Worm (Caenorhabditis elegans): ENCODE data around the gene srj-57.

Gene srj-57

ce11 chrV:2836501-2836900 is 18.9 kb downstream of the srj-57 start, which contains the start of gene srj-45:
Gene srj-45, minus strand, starts transcription at chrV:2836601.
- TF ChIP-seq Y53F4B.3 (GFP tag; IDR thresholded peaks at IDR 0.05) (no peak), lin-26 (GFP tag; IDR thresholded peaks at IDR 0.05) (no peak)

ce11 chrV:2832666-2833065 is 22.7 kb downstream of the srj-57 start, which contains the start of gene srj-50:
Gene srj-50, plus strand, starts transcription at chrV:2832966.
- TF ChIP-seq ceh-58 (GFP tag; IDR thresholded peaks at IDR 0.05) (no peak), bed-2 (GFP tag; IDR thresholded peaks at IDR 0.05) (no peak), rcor-1 (GFP tag; IDR thresholded peaks at IDR 0.05) (no peak), lin-40 (tag; optimal IDR thresholded peaks at IDR 0.05) (no peak), ztf-26 (tag; optimal IDR thresholded peaks at IDR 0.05) (no peak), pbrm-1 (GFP tag; IDR thresholded peaks at IDR 0.05) (no peak), zim-3 (tag; optimal IDR thresholded peaks at IDR 0.05) (no peak), cebp-2 (GFP tag; IDR thresholded peaks at IDR 0.05) (no peak)

- no peak for TF ChIP-seq T07F8.4 (tag; optimal IDR thresholded peaks at IDR 0.05)
- no peak for TF ChIP-seq ceh-40 (GFP tag; IDR thresholded peaks at IDR 0.05)
- no peak for TF ChIP-seq let-607 (tag; optimal IDR thresholded peaks at IDR 0.05)
- no peak for TF ChIP-seq C17E4.6 (GFP tag; IDR thresholded peaks at IDR 0.05)
- no peak for TF ChIP-seq hrde-1 (tag; optimal IDR thresholded peaks at IDR 0.05; ENCODE audit: borderline replicate concordance)
- TF ChIP-seq B0336.3 (GFP tag; IDR thresholded peaks at IDR 0.05) = no peak
- TF ChIP-seq attf-5 (GFP tag; optimal IDR thresholded peaks at IDR 0.05) = no peak
- no peak for TF ChIP-seq aptf-3 (GFP tag; IDR thresholded peaks at IDR 0.05)
- TF ChIP-seq pha-4 (tag; optimal IDR thresholded peaks at IDR 0.05) = no peak
- TF ChIP-seq ceh-27 (GFP tag; optimal IDR thresholded peaks at IDR 0.05) = no peak
- TF ChIP-seq nhr-120 (GFP tag; IDR thresholded peaks at IDR 0.05) = no peak
- TF ChIP-seq hmg-20 (GFP tag; IDR thresholded peaks at IDR 0.05) = no peak
Measured at ce11 chrV:2830817-2831216, 24.6 kb downstream of the srj-57 start, which contains the start of gene srw-2. Gene srw-2, plus strand, starts transcription at chrV:2830878.

ce11 chrV:2826815-2827214 is 28.6 kb downstream of the srj-57 start, which contains the start of gene T03D3.5:
Gene T03D3.5, minus strand, starts transcription at chrV:2826835.
- TF ChIP-seq K12H6.12 (tag; optimal IDR thresholded peaks at IDR 0.05) (no peak), hmg-1.2 (GFP tag; IDR thresholded peaks at IDR 0.05) (peak; percentile 98)

- TF ChIP-seq rcor-1 (GFP tag; IDR thresholded peaks at IDR 0.05) = no peak
- TF ChIP-seq dpff-1 (tag; optimal IDR thresholded peaks at IDR 0.05) = no peak
- no peak for TF ChIP-seq ztf-18 (tag; optimal IDR thresholded peaks at IDR 0.05)
- no peak for TF ChIP-seq nhr-90 (tag; optimal IDR thresholded peaks at IDR 0.05)
- TF ChIP-seq nhr-179 (tag; optimal IDR thresholded peaks at IDR 0.05) = no peak
- TF ChIP-seq akir-1 (GFP tag; optimal IDR thresholded peaks at IDR 0.05) = no peak
- TF ChIP-seq T26A5.8 (tag; optimal IDR thresholded peaks at IDR 0.05) = no peak
- no peak for TF ChIP-seq ama-1 (optimal IDR thresholded peaks at IDR 0.05)
- no peak for TF ChIP-seq ama-1 (GFP tag; optimal IDR thresholded peaks at IDR 0.05)
- no peak for TF ChIP-seq ekl-4 (GFP tag; IDR thresholded peaks at IDR 0.05)
- no peak for TF ChIP-seq pbrm-1 (GFP tag; IDR thresholded peaks at IDR 0.05)
- TF ChIP-seq C17E4.6 (GFP tag; IDR thresholded peaks at IDR 0.05) = no peak
- no peak for TF ChIP-seq lsy-27 (tag; optimal IDR thresholded peaks at IDR 0.05; ENCODE audit: borderline replicate concordance, insufficient read depth)
Measured at ce11 chrV:2825978-2826377, 29.4 kb downstream of the srj-57 start.

All from whole organism, young adult.